Worm (Caenorhabditis elegans): Measurements from ENCODE around the gene R193.6.

DNA sequence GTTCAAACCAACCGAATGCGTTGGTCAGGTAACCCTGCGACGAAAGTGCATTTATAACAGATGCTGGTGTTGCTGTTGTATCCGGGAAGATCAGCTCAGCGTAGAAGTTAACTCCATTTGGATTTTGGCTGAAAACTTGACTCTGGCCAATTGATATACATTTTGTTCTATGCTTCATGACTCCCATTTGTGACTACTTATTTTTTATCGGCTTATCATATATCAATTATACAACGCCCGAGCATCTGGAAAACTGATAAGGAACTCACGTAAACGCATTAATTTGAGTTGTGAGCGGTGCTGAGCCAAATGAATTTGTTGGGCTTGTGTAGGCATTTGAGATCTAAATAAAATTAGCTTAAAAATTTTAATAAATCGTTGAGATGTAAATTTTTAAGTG lies 1.2 kb upstream of the R193.6 start:
- TF ChIP-seq daf-8 (GFP tag; IDR thresholded peaks at IDR 0.05) (no peak), ceh-82 (tag; optimal IDR thresholded peaks at IDR 0.05) (no peak), snpc-1.2 (GFP tag; IDR thresholded peaks at IDR 0.05) (no peak), dpl-1 (GFP tag; optimal IDR thresholded peaks at IDR 0.05) (no peak)

All from whole organism, L4 larva.